Fruit fly (Drosophila melanogaster): Measurements from ENCODE around the gene Tango5.

dm6 chrX:10734763-10735681 lies 29.2 kb downstream of the Tango5 start:
- TF ChIP-seq h (GFP tag; optimal IDR thresholded peaks at IDR 0.05) (no peak), br (GFP tag; optimal IDR thresholded peaks at IDR 0.05) (no peak), Abd-B (GFP tag; optimal IDR thresholded peaks at IDR 0.05) (no peak), Hr78 (GFP tag; optimal IDR thresholded peaks at IDR 0.05) (no peak), lola (GFP tag; optimal IDR thresholded peaks at IDR 0.05) (no peak), psq (GFP tag; optimal IDR thresholded peaks at IDR 0.05) (no peak), Dif (GFP tag; optimal IDR thresholded peaks at IDR 0.05; ENCODE audit: partially characterized antibody) (no peak), sage (GFP tag; optimal IDR thresholded peaks at IDR 0.05) (no peak)

Measured in whole organism, wandering third instar larva.